Fruit fly (Drosophila melanogaster) whole organism, embryonic: ENCODE measurements around the gene loj.

Experiments
- Adf1 ChIP-seq: fragments of 200-800 bp; sonication (Bioruptor generic); IDR thresholded peaks from 2 replicates; pipeline ENCODE4 v1.3.6; 2022; ENCODE audit warnings: missing biosample characterization, missing genetic modification characterization
- Blimp-1 ChIP-seq: fragments of 200-800 bp; sonication (Bioruptor generic); optimal IDR thresholded peaks from 3 replicates; lab custom pipeline; 2018; ENCODE audit warnings: missing biosample characterization, missing genetic modification characterization, mild to moderate bottlenecking, moderate library complexity, missing genetic modification reagents
- CG10274 ChIP-seq: fragments of 200-800 bp; sonication (Bioruptor generic); optimal IDR thresholded peaks from 3 replicates; lab custom pipeline; 2017; ENCODE audit warnings: missing biosample characterization, mild to moderate bottlenecking, missing genetic modification characterization
- CG10321 ChIP-seq: fragments of 200-800 bp; sonication (Bioruptor generic); IDR thresholded peaks from 2 replicates; pipeline ENCODE4 v1.3.6; 2022; ENCODE audit warnings: missing biosample characterization, missing genetic modification characterization
- CG13624 ChIP-seq: fragments of 200-800 bp; sonication (Bioruptor generic); optimal IDR thresholded peaks from 2 replicates; lab custom pipeline; 2016; ENCODE audit warnings: missing biosample characterization, missing genetic modification characterization
- CG14667 ChIP-seq: fragments of 200-800 bp; sonication (Bioruptor generic); IDR thresholded peaks from 2 replicates; pipeline ENCODE4 v1.3.6; 2022; ENCODE audit warnings: missing biosample characterization, missing genetic modification characterization
- CG17359 ChIP-seq: fragments of 200-800 bp; sonication (Bioruptor generic); optimal IDR thresholded peaks from 3 replicates; lab custom pipeline; 2018; ENCODE audit warnings: missing biosample characterization, mild to moderate bottlenecking, missing genetic modification characterization, moderate library complexity
- CG17829 ChIP-seq: fragments of 200-800 bp; optimal IDR thresholded peaks from 2 replicates; lab custom pipeline; 2019; ENCODE audit warnings: missing biosample characterization, mild to moderate bottlenecking, missing genetic modification characterization, moderate library complexity
- CG1832 ChIP-seq: fragments of 200-800 bp; sonication (Bioruptor generic); optimal IDR thresholded peaks from 2 replicates; lab custom pipeline; 2017; ENCODE audit warnings: missing biosample characterization, mild to moderate bottlenecking, missing genetic modification characterization, inconsistent platforms
- CG2116 ChIP-seq: fragments of 200-800 bp; sonication (Bioruptor generic); optimal IDR thresholded peaks from 3 replicates; lab custom pipeline; 2018; ENCODE audit warnings: missing biosample characterization, mild to moderate bottlenecking, missing genetic modification characterization
- CG3065 ChIP-seq: fragments of 200-800 bp; sonication (Bioruptor generic); optimal IDR thresholded peaks from 2 replicates; lab custom pipeline; 2016; ENCODE audit warnings: missing biosample characterization, missing genetic modification characterization
- CG32767 ChIP-seq: fragments of 200-800 bp; sonication (Bioruptor generic); IDR thresholded peaks from 2 replicates; pipeline ENCODE4 v1.3.6; 2022; ENCODE audit warnings: missing biosample characterization, missing genetic modification characterization
- CG33213 ChIP-seq: fragments of 200-800 bp; sonication (Bioruptor generic); optimal IDR thresholded peaks from 3 replicates; lab custom pipeline; 2016; ENCODE audit warnings: missing biosample characterization, missing genetic modification characterization
- CG6654 ChIP-seq: fragments of 200-800 bp; sonication (Bioruptor generic); optimal IDR thresholded peaks from 2 replicates; lab custom pipeline; 2017; ENCODE audit warnings: missing biosample characterization, mild to moderate bottlenecking, missing genetic modification characterization
- CG7372 ChIP-seq: fragments of 200-800 bp; sonication (Bioruptor generic); IDR thresholded peaks from 2 replicates; pipeline ENCODE4 v1.3.6; 2022; ENCODE audit warnings: missing biosample characterization, missing genetic modification characterization
- CG7556 ChIP-seq: fragments of 200-800 bp; sonication (Bioruptor generic); optimal IDR thresholded peaks from 2 replicates; lab custom pipeline; 2017; ENCODE audit warnings: missing biosample characterization, mild to moderate bottlenecking, missing genetic modification characterization
- CG7839 ChIP-seq: fragments of 200-800 bp; sonication (Bioruptor generic); optimal IDR thresholded peaks from 3 replicates; lab custom pipeline; 2018; ENCODE audit warnings: missing biosample characterization, mild to moderate bottlenecking, missing genetic modification characterization, moderate library complexity
- CG9727 ChIP-seq: fragments of 200-800 bp; sonication (Bioruptor generic); optimal IDR thresholded peaks from 3 replicates; lab custom pipeline; 2017; ENCODE audit warnings: missing biosample characterization, mild to moderate bottlenecking, missing genetic modification characterization
- CHES-1-like ChIP-seq: fragments of 200-800 bp; sonication (Bioruptor generic); optimal IDR thresholded peaks from 2 replicates; lab custom pipeline; 2016; ENCODE audit warnings: missing biosample characterization, missing genetic modification characterization
- Ets65A ChIP-seq: fragments of 200-800 bp; sonication (Bioruptor generic); peaks from one replicate; lab custom pipeline; 2016; ENCODE audit warnings: missing biosample characterization, missing genetic modification characterization
- Ets97D ChIP-seq: fragments of 200-800 bp; sonication (Bioruptor generic); optimal IDR thresholded peaks from 3 replicates; lab custom pipeline; 2016; ENCODE audit warnings: missing biosample characterization, missing genetic modification characterization
- HLH4C ChIP-seq: fragments of 200-800 bp; sonication (Bioruptor generic); IDR thresholded peaks from 3 replicates; pipeline ENCODE4 v1.3.6; 2022; ENCODE audit warnings: missing biosample characterization, missing genetic modification characterization; ENCODE audit not compliant: partially characterized antibody
- Jarid2 ChIP-seq: fragments of 200-800 bp; sonication (Bioruptor generic); optimal IDR thresholded peaks from 3 replicates; lab custom pipeline; 2017; ENCODE audit warnings: mild to moderate bottlenecking, missing biosample characterization, missing genetic modification reagents, missing genetic modification characterization
- Lhr ChIP-seq: fragments of 200-800 bp; sonication (Bioruptor generic); optimal IDR thresholded peaks from 3 replicates; lab custom pipeline; 2017; ENCODE audit warnings: mild to moderate bottlenecking, missing biosample characterization, missing genetic modification reagents, missing genetic modification characterization
- Nf-YB ChIP-seq: fragments of 200-800 bp; sonication (Bioruptor generic); optimal IDR thresholded peaks from 3 replicates; lab custom pipeline; 2019; ENCODE audit warnings: missing biosample characterization, mild to moderate bottlenecking, missing genetic modification characterization, moderate library complexity
- Nf-YC ChIP-seq: fragments of 200-800 bp; optimal IDR thresholded peaks from 3 replicates; lab custom pipeline; 2019; ENCODE audit warnings: missing biosample characterization, mild to moderate bottlenecking, missing genetic modification characterization, moderate library complexity
- Trl ChIP-seq, 3 experiments: fragments of >200 bp in 2 of 3; fragments of 200-800 bp in 1 of 3; sonication (Bioruptor generic) in 1 of 3; optimal IDR thresholded peaks; 2 replicates in 1 of 3; 3 replicates in 2 of 3; lab custom pipeline; 2016 to 2017; ENCODE audit warnings: missing biosample characterization in 1 of 3, missing genetic modification characterization in 1 of 3
- Xbp1 ChIP-seq: fragments of 200-800 bp; sonication (Bioruptor generic); optimal IDR thresholded peaks from 3 replicates; lab custom pipeline; 2016; ENCODE audit warnings: missing biosample characterization, mild to moderate bottlenecking, missing genetic modification characterization
- bcd ChIP-seq: fragments of 200-800 bp; sonication (Bioruptor generic); optimal IDR thresholded peaks from 2 replicates; lab custom pipeline; 2017; ENCODE audit warnings: missing biosample characterization, mild to moderate bottlenecking, missing genetic modification characterization
- cg ChIP-seq: fragments of 200-800 bp; sonication (Bioruptor generic); optimal IDR thresholded peaks from 3 replicates; lab custom pipeline; 2019; ENCODE audit warnings: missing biosample characterization, mild to moderate bottlenecking, missing genetic modification characterization, moderate library complexity
- crol ChIP-seq: fragments of 200-800 bp; sonication (Bioruptor generic); IDR thresholded peaks from 2 replicates; pipeline ENCODE4 v1.3.6; 2022; ENCODE audit warnings: missing biosample characterization, missing genetic modification characterization
- dati ChIP-seq: fragments of 200-800 bp; sonication (Bioruptor generic); IDR thresholded peaks from 2 replicates; pipeline ENCODE4 v1.3.6; 2022; ENCODE audit warnings: missing biosample characterization, missing genetic modification characterization
- dimm ChIP-seq: fragments of 200-800 bp; sonication (Bioruptor generic); IDR thresholded peaks from 2 replicates; pipeline ENCODE4 v1.3.6; 2022; ENCODE audit warnings: missing biosample characterization, missing genetic modification characterization
- ewg ChIP-seq: fragments of 200-800 bp; sonication (Bioruptor generic); optimal IDR thresholded peaks from 3 replicates; lab custom pipeline; 2017; ENCODE audit warnings: mild to moderate bottlenecking, missing biosample characterization, missing genetic modification reagents, missing genetic modification characterization
- gce ChIP-seq: fragments of 200-800 bp; sonication (Bioruptor generic); IDR thresholded peaks from 3 replicates; pipeline ENCODE4 v1.3.6; 2022; ENCODE audit warnings: missing biosample characterization, missing genetic modification characterization
- hb ChIP-seq: fragments of 200-800 bp; sonication (Bioruptor generic); IDR thresholded peaks from 3 replicates; pipeline ENCODE4 v1.3.6; 2022; ENCODE audit warnings: missing biosample characterization, missing genetic modification characterization; ENCODE audit not compliant: partially characterized antibody
- mld ChIP-seq: fragments of 200-800 bp; sonication (Bioruptor generic); IDR thresholded peaks from 3 replicates; pipeline ENCODE4 v1.3.6; 2022; ENCODE audit warnings: missing biosample characterization, missing genetic modification characterization; ENCODE audit not compliant: partially characterized antibody
- sc ChIP-seq, 3 experiments: fragments of >200 bp in 2 of 3; fragments of 200-800 bp in 1 of 3; sonication (Bioruptor generic) in 1 of 3; optimal IDR thresholded peaks; 2 replicates in 2 of 3; 3 replicates in 1 of 3; lab custom pipeline; 2017; ENCODE audit warnings: mild to moderate bottlenecking in 1 of 3, missing biosample characterization in 1 of 3, missing genetic modification characterization in 1 of 3, missing genetic modification reagents in 1 of 3
- sens ChIP-seq: fragments of 200-800 bp; sonication (Bioruptor generic); peaks from one replicate; lab custom pipeline; 2016; ENCODE audit warnings: missing biosample characterization, missing genetic modification characterization
- seq ChIP-seq: fragments of 200-800 bp; sonication (Bioruptor generic); IDR thresholded peaks from 2 replicates; pipeline ENCODE4 v1.3.6; 2022; ENCODE audit warnings: missing biosample characterization, missing genetic modification characterization
- ssp ChIP-seq: fragments of 200-800 bp; sonication (Bioruptor generic); IDR thresholded peaks from 2 replicates; pipeline ENCODE4 v1.3.6; 2022; ENCODE audit warnings: missing biosample characterization, missing genetic modification characterization
- toy ChIP-seq: fragments of 200-800 bp; sonication (Bioruptor generic); IDR thresholded peaks from 2 replicates; pipeline ENCODE4 v1.3.6; 2022; ENCODE audit warnings: missing biosample characterization, missing genetic modification characterization
- wdn ChIP-seq: fragments of 200-800 bp; sonication (Bioruptor generic); IDR thresholded peaks from 2 replicates; pipeline ENCODE4 v1.3.6; 2022; ENCODE audit warnings: missing biosample characterization, missing genetic modification characterization
- zf30C ChIP-seq: fragments of 200-800 bp; sonication (Bioruptor generic); optimal IDR thresholded peaks from 3 replicates; lab custom pipeline; 2018; ENCODE audit warnings: missing biosample characterization, mild to moderate bottlenecking, missing genetic modification characterization

The loj gene

dm6 chr3L:6110673-6111449, 16.1 kb downstream of the loj start:
- TF ChIP-seq Adf1 (GFP tag; lab: Robert Waterston, UW) (peak; percentile 64), seq (GFP tag; lab: Robert Waterston, UW) (peak; percentile 65; the same call in 1 of the 2 replicates), CG10321 (peak; percentile 43; the same call in 1 of the 2 replicates), Ets65A (GFP tag; lab: Kevin White, UChicago) (peak; percentile 87), CG32767 (GFP tag; lab: Robert Waterston, UW) (peak; percentile 40; the same call in 1 of the 2 replicates), CG1832 (GFP tag; lab: Kevin White, UChicago) (peak; percentile 49), Nf-YB (peak; percentile 95), CG14667 (GFP tag; lab: Robert Waterston, UW) (no peak), mld (no peak), Nf-YC (tag; lab: Kevin White, UChicago) (peak; percentile 96)

dm6 chr3L:6111458-6111857, 16.7 kb downstream of the loj start:
- TF ChIP-seq CHES-1-like (no peak), dimm (GFP tag; lab: Robert Waterston, UW) (no peak), CG7372 (GFP tag; lab: Robert Waterston, UW) (0 out of 2 replicates have a peak, but pooled peaks have one; percentile 30), HLH4C (GFP tag; lab: Robert Waterston, UW) (no peak), CG17829 (tag; lab: Kevin White, UChicago) (no peak), Ets65A (GFP tag; lab: Kevin White, UChicago) (peak; percentile 92), CG2116 (GFP tag; lab: Kevin White, UChicago) (no peak)

- TF ChIP-seq Ets65A (GFP tag; lab: Kevin White, UChicago) (peak; percentile 91), sens (GFP tag; lab: Kevin White, UChicago) (peak; percentile 24), cg (peak; percentile 5), CG33213 (GFP tag; lab: Kevin White, UChicago) (no peak)
These were observed 20.7 kb downstream of the loj start for dm6 chr3L:6115505-6115904.

dm6 chr3L:6116881-6117280, 22.1 kb downstream of the loj start:
- TF ChIP-seq gce (no peak), CG3065 (GFP tag; lab: Kevin White, UChicago) (no peak), ewg (GFP tag; lab: Kevin White, UChicago) (peak; percentile 35), CG9727 (GFP tag; lab: Kevin White, UChicago) (no peak), CG7556 (no peak), ssp (GFP tag; lab: Robert Waterston, UW) (no peak), Lhr (GFP tag; lab: Kevin White, UChicago) (no peak), dati (GFP tag; lab: Robert Waterston, UW) (no peak), seq (GFP tag; lab: Robert Waterston, UW) (no peak), sc (optimal IDR thresholded peaks at IDR 0.05; lab: Kevin White, UChicago) (no peak), sc (GFP tag; optimal IDR thresholded peaks at IDR 0.05; lab: Kevin White, UChicago) (no peak), Jarid2 (GFP tag; lab: Kevin White, UChicago) (no peak), toy (GFP tag; lab: Robert Waterston, UW) (no peak), CG13624 (no peak), hb (GFP tag; lab: Robert Waterston, UW) (no peak), CG7839 (tag; lab: Kevin White, UChicago) (no peak), CG17359 (tag; lab: Kevin White, UChicago) (no peak), Nf-YC (tag; lab: Kevin White, UChicago) (peak; percentile 82), CG10274 (GFP tag; lab: Kevin White, UChicago) (no peak), Trl (optimal IDR thresholded peaks at IDR 0.05; lab: Kevin White, UChicago) (no peak), Trl (GFP tag; optimal IDR thresholded peaks at IDR 0.05; lab: Kevin White, UChicago) (no peak), Ets97D (GFP tag; lab: Kevin White, UChicago) (no peak), bcd (GFP tag; lab: Kevin White, UChicago) (no peak), Blimp-1 (GFP tag; lab: Kevin White, UChicago) (no peak), wdn (GFP tag; lab: Robert Waterston, UW) (no peak), crol (peak; percentile 64), Xbp1 (no peak), zf30C (GFP tag; lab: Kevin White, UChicago) (no peak), CG6654 (GFP tag; lab: Kevin White, UChicago) (no peak)
